Worm (Caenorhabditis elegans) whole organism, L3 larva: Measurements from ENCODE around the gene T28C6.10.

Experiments
- ama-1 ChIP-seq: fragments of 150-350 bp; optimal IDR thresholded peaks from 2 replicates; lab custom pipeline; 2018
- ceh-16 ChIP-seq: sonication (generic microtip); optimal IDR thresholded peaks from 2 replicates; lab custom pipeline; 2017; ENCODE audit warnings: missing biosample characterization, missing genetic modification characterization
- egl-27 ChIP-seq: sonication (generic microtip); optimal IDR thresholded peaks from 4 replicates; lab custom pipeline; 2017; ENCODE audit warnings: missing biosample characterization, missing genetic modification reagents, missing genetic modification characterization
- elt-3 ChIP-seq, 3 experiments: fragments of 150-350 bp in 1 of 3; sonication (generic microtip) in 2 of 3; optimal IDR thresholded peaks; 2 replicates in 2 of 3; 4 replicates in 1 of 3; lab custom pipeline; 2014 to 2017; ENCODE audit warnings: missing biosample characterization in 3 of 3, missing genetic modification characterization in 3 of 3
- fkh-10 ChIP-seq: sonication (generic microtip); optimal IDR thresholded peaks from 2 replicates; lab custom pipeline; 2017; ENCODE audit warnings: missing biosample characterization, missing genetic modification reagents, missing genetic modification characterization
- fos-1 ChIP-seq: fragments of 150-350 bp; optimal IDR thresholded peaks from 2 replicates; lab custom pipeline; 2014; ENCODE audit warnings: missing biosample characterization, missing genetic modification characterization
- jun-1 ChIP-seq: fragments of 150-350 bp; optimal IDR thresholded peaks from 2 replicates; lab custom pipeline; 2014; ENCODE audit warnings: missing biosample characterization, missing genetic modification reagents, missing genetic modification characterization
- nhr-11 ChIP-seq: fragments of 150-350 bp; optimal IDR thresholded peaks from 2 replicates; lab custom pipeline; 2014; ENCODE audit warnings: missing biosample characterization, missing genetic modification characterization
- nhr-237 ChIP-seq: fragments of 150-350 bp; optimal IDR thresholded peaks from 2 replicates; lab custom pipeline; 2014; ENCODE audit warnings: missing biosample characterization, missing genetic modification characterization
- nhr-76 ChIP-seq: fragments of 150-350 bp; sonication (generic microtip); optimal IDR thresholded peaks from 5 replicates; lab custom pipeline; 2014; ENCODE audit warnings: missing biosample characterization, missing genetic modification characterization
- tbx-2 ChIP-seq: sonication (generic microtip); optimal IDR thresholded peaks from 2 replicates; lab custom pipeline; 2016; ENCODE audit warnings: mild to moderate bottlenecking, missing genetic modification characterization, missing compliant biosample characterization
- unc-62 ChIP-seq: fragments of 150-350 bp; sonication (generic microtip); optimal IDR thresholded peaks from 4 replicates; lab custom pipeline; 2014; ENCODE audit warnings: missing biosample characterization, missing genetic modification reagents, missing genetic modification characterization

ce11 chrIV:8817639-8818038, at the start of gene T28C6.10:
- TF ChIP-seq egl-27 (no peak), fos-1 (tag; lab: Kevin White, UChicago) (no peak), unc-62 (no peak), nhr-76 (no peak), fkh-10 (GFP tag; lab: Kevin White, UChicago) (no peak), ama-1 (no peak), ceh-16 (tag; lab: Kevin White, UChicago) (no peak), nhr-237 (tag; lab: Kevin White, UChicago) (no peak), nhr-11 (tag; lab: Kevin White, UChicago) (no peak), jun-1 (tag; lab: Kevin White, UChicago) (no peak), tbx-2 (tag; lab: Kevin White, UChicago) (no peak), elt-3 (tag; optimal IDR thresholded peaks at IDR 0.05; lab: Kevin White, UChicago) (no peak)
